Worm (Caenorhabditis elegans) whole organism, L4 larva: ENCODE results near the gene tmem-231.

Experiments
- F26F4.8 ChIP-seq: fragments of 200-800 bp; sonication (Bioruptor generic); conservative IDR thresholded peaks from 2 replicates; pipeline ENCODE4 v1.3.6; 2022; ENCODE audit warnings: missing genetic modification characterization, missing compliant biosample characterization
- F37D6.2 ChIP-seq: sonication (generic microtip); optimal IDR thresholded peaks from 2 replicates; lab custom pipeline; 2016; ENCODE audit warnings: mild to moderate bottlenecking, missing genetic modification characterization, missing compliant biosample characterization
- Y5F2A.4 ChIP-seq: fragments of 200-800 bp; sonication (Bioruptor generic); optimal IDR thresholded peaks from 2 replicates; lab custom pipeline; 2018; ENCODE audit warnings: mild to moderate bottlenecking, missing genetic modification characterization, missing compliant biosample characterization
- Y75B8A.6 ChIP-seq: fragments of 200-800 bp; sonication (Bioruptor generic); IDR thresholded peaks from 2 replicates; pipeline ENCODE4 v1.3.6; 2022; ENCODE audit warnings: missing genetic modification reagents, missing genetic modification characterization, missing compliant biosample characterization
- ZK337.2 ChIP-seq: fragments of 200-800 bp; sonication (Bioruptor generic); IDR thresholded peaks from 2 replicates; pipeline ENCODE4 v1.3.6; 2022; ENCODE audit warnings: missing genetic modification reagents, missing genetic modification characterization, missing compliant biosample characterization
- arid-1 ChIP-seq: fragments of 200-800 bp; sonication (Bioruptor generic); conservative IDR thresholded peaks from 2 replicates; pipeline ENCODE4 v1.3.6; 2022; ENCODE audit warnings: missing genetic modification reagents, missing genetic modification characterization, missing compliant biosample characterization
- attf-4 ChIP-seq: sonication (generic microtip); optimal IDR thresholded peaks from 3 replicates; lab custom pipeline; 2017; ENCODE audit warnings: missing biosample characterization, missing genetic modification characterization
- ceh-20 ChIP-seq: fragments of 200-800 bp; sonication (Bioruptor generic); IDR thresholded peaks from 2 replicates; pipeline ENCODE4 v1.3.6; 2022; ENCODE audit warnings: missing genetic modification reagents, missing genetic modification characterization, missing compliant biosample characterization
- ceh-28 ChIP-seq: fragments of 150-350 bp; optimal IDR thresholded peaks from 2 replicates; lab custom pipeline; 2014; ENCODE audit warnings: missing biosample characterization, missing genetic modification reagents, missing genetic modification characterization
- ceh-32 ChIP-seq: sonication (generic microtip); optimal IDR thresholded peaks from 2 replicates; lab custom pipeline; 2016; ENCODE audit warnings: mild to moderate bottlenecking, missing genetic modification characterization, missing compliant biosample characterization; ENCODE audit not compliant: poor library complexity
- ceh-62 ChIP-seq: sonication (generic microtip); optimal IDR thresholded peaks from 2 replicates; lab custom pipeline; 2017; ENCODE audit warnings: missing biosample characterization, missing genetic modification characterization
- ceh-82 ChIP-seq: sonication (generic microtip); optimal IDR thresholded peaks from 2 replicates; lab custom pipeline; 2017; ENCODE audit warnings: missing biosample characterization, missing genetic modification characterization
- ctbp-1 ChIP-seq: fragments of 200-800 bp; sonication (Bioruptor generic); IDR thresholded peaks from 2 replicates; pipeline ENCODE4 v1.3.6; 2022; ENCODE audit warnings: missing genetic modification reagents, missing genetic modification characterization, missing compliant biosample characterization
- dmd-6 ChIP-seq: fragments of 200-800 bp; sonication (Bioruptor generic); IDR thresholded peaks from 2 replicates; pipeline ENCODE4 v1.3.6; 2022; ENCODE audit warnings: missing genetic modification reagents, missing genetic modification characterization, missing compliant biosample characterization
- dmd-8 ChIP-seq: fragments of 200-800 bp; sonication (Bioruptor generic); IDR thresholded peaks from 2 replicates; pipeline ENCODE4 v1.3.6; 2022; ENCODE audit warnings: missing genetic modification characterization, missing compliant biosample characterization
- dmd-9 ChIP-seq: fragments of 200-800 bp; sonication (Bioruptor generic); IDR thresholded peaks from 2 replicates; pipeline ENCODE4 v1.3.6; 2022; ENCODE audit warnings: missing genetic modification reagents, missing genetic modification characterization, missing compliant biosample characterization
- dve-1 ChIP-seq: sonication (generic microtip); optimal IDR thresholded peaks from 2 replicates; lab custom pipeline; 2017; ENCODE audit warnings: antibody characterized with exemption, mild to moderate bottlenecking, missing genetic modification characterization, missing compliant biosample characterization; ENCODE audit not compliant: insufficient read depth
- egl-43 ChIP-seq: fragments of 200-800 bp; sonication (Bioruptor generic); IDR thresholded peaks from 2 replicates; pipeline ENCODE4 v1.3.6; 2022; ENCODE audit warnings: missing genetic modification reagents, missing genetic modification characterization, missing compliant biosample characterization
- gei-8 ChIP-seq: fragments of 200-800 bp; sonication (Bioruptor generic); optimal IDR thresholded peaks from 2 replicates; lab custom pipeline; 2018; ENCODE audit warnings: mild to moderate bottlenecking, missing genetic modification characterization, missing compliant biosample characterization
- hif-1 ChIP-seq, 2 experiments: sonication (generic microtip); optimal IDR thresholded peaks; 2 replicates each; lab custom pipeline; 2016 to 2017; ENCODE audit warnings: missing compliant biosample characterization in 2 of 2, missing genetic modification characterization in 2 of 2, missing genetic modification reagents in 2 of 2, missing genotype in 2 of 2, mild to moderate bottlenecking in 1 of 2
- hlh-11 ChIP-seq: fragments of 200-800 bp; sonication (Bioruptor generic); optimal IDR thresholded peaks from 2 replicates; lab custom pipeline; 2018; ENCODE audit warnings: mild to moderate bottlenecking, missing genetic modification characterization, missing compliant biosample characterization
- lin-13 ChIP-seq: fragments of 150-350 bp; optimal IDR thresholded peaks from 2 replicates; lab custom pipeline; 2014; ENCODE audit warnings: missing biosample characterization, missing genetic modification reagents, missing genetic modification characterization
- lin-15B ChIP-seq: fragments of 150-350 bp; sonication (generic microtip); optimal IDR thresholded peaks from 3 replicates; lab custom pipeline; 2014; ENCODE audit warnings: missing biosample characterization, missing genetic modification characterization
- lin-29 ChIP-seq: fragments of 200-800 bp; sonication (Bioruptor generic); IDR thresholded peaks from 2 replicates; pipeline ENCODE4 v1.3.6; 2022; ENCODE audit warnings: missing genetic modification reagents, missing genetic modification characterization, missing compliant biosample characterization
- lin-38 ChIP-seq: fragments of 200-800 bp; sonication (Bioruptor generic); IDR thresholded peaks from 2 replicates; pipeline ENCODE4 v1.3.6; 2022; ENCODE audit warnings: missing genetic modification reagents, missing genetic modification characterization, missing compliant biosample characterization
- lsy-2 ChIP-seq, 2 experiments: fragments of 150-350 bp in 1 of 2; sonication (generic microtip) in 1 of 2; optimal IDR thresholded peaks; 2 replicates each; lab custom pipeline; 2014 to 2017; ENCODE audit warnings: missing biosample characterization in 2 of 2, missing genetic modification characterization in 2 of 2
- mdt-29 ChIP-seq: fragments of 200-800 bp; sonication (Bioruptor generic); IDR thresholded peaks from 2 replicates; pipeline ENCODE4 v1.3.6; 2022; ENCODE audit warnings: missing genetic modification reagents, missing genetic modification characterization, missing compliant biosample characterization
- mes-2 ChIP-seq: sonication (generic microtip); optimal IDR thresholded peaks from 2 replicates; lab custom pipeline; 2016; ENCODE audit warnings: missing genotype, mild to moderate bottlenecking, missing genetic modification characterization, missing compliant biosample characterization; ENCODE audit not compliant: poor library complexity, severe bottlenecking
- mxl-2 ChIP-seq: fragments of 200-800 bp; sonication (Bioruptor generic); conservative IDR thresholded peaks from 2 replicates; pipeline ENCODE4 v1.3.6; 2022; ENCODE audit warnings: missing genetic modification reagents, missing genetic modification characterization, missing compliant biosample characterization
- mxl-3 ChIP-seq: fragments of 200-800 bp; sonication (Bioruptor generic); optimal IDR thresholded peaks from 2 replicates; lab custom pipeline; 2018; ENCODE audit warnings: mild to moderate bottlenecking, missing genetic modification characterization, missing compliant biosample characterization
- nhr-10 ChIP-seq: fragments of 150-350 bp; optimal IDR thresholded peaks from 2 replicates; lab custom pipeline; 2014; ENCODE audit warnings: missing biosample characterization, missing genetic modification characterization
- nhr-102 ChIP-seq: sonication (generic microtip); optimal IDR thresholded peaks from 2 replicates; lab custom pipeline; 2016; ENCODE audit warnings: mild to moderate bottlenecking, missing genetic modification characterization, moderate library complexity, missing compliant biosample characterization
- nhr-11 ChIP-seq: fragments of 150-350 bp; optimal IDR thresholded peaks from 2 replicates; lab custom pipeline; 2014; ENCODE audit warnings: missing biosample characterization, missing genetic modification characterization
- nhr-237 ChIP-seq: sonication (generic microtip); optimal IDR thresholded peaks from 2 replicates; lab custom pipeline; 2017; ENCODE audit warnings: missing biosample characterization, missing genetic modification characterization
- nhr-42 ChIP-seq: fragments of 200-800 bp; sonication (Bioruptor generic); IDR thresholded peaks from 2 replicates; pipeline ENCODE4 v1.3.6; 2022; ENCODE audit warnings: missing genetic modification characterization, missing compliant biosample characterization
- nhr-6 ChIP-seq: fragments of 150-350 bp; optimal IDR thresholded peaks from 2 replicates; lab custom pipeline; 2014; ENCODE audit warnings: missing biosample characterization, missing genetic modification characterization
- pha-4 ChIP-seq, 2 experiments: fragments of 150-350 bp in 1 of 2; fragments of 200-800 bp in 1 of 2; sonication (Bioruptor generic) in 1 of 2; IDR thresholded peaks in 1 of 2; optimal IDR thresholded peaks in 1 of 2; 2 replicates each; pipeline versions ENCODE4 v1.3.6 to Lab custom; 2014 to 2022; ENCODE audit warnings: missing genetic modification characterization in 2 of 2, missing genetic modification reagents in 2 of 2, missing biosample characterization in 1 of 2, missing compliant biosample characterization in 1 of 2
- php-3 ChIP-seq: fragments of 200-800 bp; sonication (Bioruptor generic); IDR thresholded peaks from 2 replicates; pipeline ENCODE4 v1.3.6; 2022; ENCODE audit warnings: missing genetic modification reagents, missing genetic modification characterization, missing compliant biosample characterization
- saeg-2 ChIP-seq: fragments of 200-800 bp; sonication (Bioruptor generic); IDR thresholded peaks from 2 replicates; pipeline ENCODE4 v1.3.6; 2022; ENCODE audit warnings: missing genetic modification reagents, missing genetic modification characterization, missing compliant biosample characterization
- snpc-1.2 ChIP-seq: fragments of 200-800 bp; sonication (Bioruptor generic); IDR thresholded peaks from 2 replicates; pipeline ENCODE4 v1.3.6; 2022; ENCODE audit warnings: missing genetic modification reagents, missing genetic modification characterization, missing compliant biosample characterization
- snpc-4 ChIP-seq: fragments of 150-350 bp; optimal IDR thresholded peaks from 2 replicates; lab custom pipeline; 2014; ENCODE audit warnings: missing biosample characterization, missing genetic modification characterization
- spr-3 ChIP-seq: fragments of 200-800 bp; sonication (Bioruptor generic); optimal IDR thresholded peaks from 2 replicates; lab custom pipeline; 2018; ENCODE audit warnings: mild to moderate bottlenecking, missing genetic modification characterization, missing compliant biosample characterization
- tra-1 ChIP-seq: fragments of 200-800 bp; sonication (Bioruptor generic); IDR thresholded peaks from 2 replicates; pipeline ENCODE4 v1.3.6; 2022; ENCODE audit warnings: missing genetic modification reagents, missing genetic modification characterization, missing compliant biosample characterization
- vab-7 ChIP-seq: fragments of 200-800 bp; sonication (Bioruptor generic); IDR thresholded peaks from 2 replicates; pipeline ENCODE4 v1.3.6; 2022; ENCODE audit warnings: missing genetic modification reagents, missing genetic modification characterization, missing compliant biosample characterization
- zag-1 ChIP-seq: fragments of 150-350 bp; optimal IDR thresholded peaks from 2 replicates; lab custom pipeline; 2014; ENCODE audit warnings: missing biosample characterization, missing genetic modification characterization
- zfp-3 ChIP-seq: fragments of 200-800 bp; sonication (Bioruptor generic); conservative IDR thresholded peaks from 2 replicates; pipeline ENCODE4 v1.3.6; 2022; ENCODE audit warnings: missing genetic modification reagents, missing genetic modification characterization, missing compliant biosample characterization
- ztf-7 ChIP-seq: fragments of 150-350 bp; optimal IDR thresholded peaks from 2 replicates; lab custom pipeline; 2014; ENCODE audit warnings: missing biosample characterization, missing genetic modification characterization

The tmem-231 gene

ce11 chrIV:8431567-8432458, 5.2 kb downstream of the tmem-231 start (continued):
- TF ChIP-seq vab-7 (peak; percentile 49), nhr-6 (tag; lab: Kevin White, UChicago) (peak; percentile 38), hlh-11 (tag; lab: Kevin White, UChicago) (peak; percentile 79), lin-29 (GFP tag; lab: Robert Waterston, UW) (no peak), dve-1 (tag; lab: Kevin White, UChicago) (peak; percentile 61), mdt-29 (peak; percentile 9), egl-43 (GFP tag; lab: Robert Waterston, UW) (peak; percentile 73), lin-15B (tag; lab: Kevin White, UChicago) (peak; percentile 2), hif-1 (tag; optimal IDR thresholded peaks at IDR 0.05; lab: Kevin White, UChicago) (peak in 1 of 2 experiments; percentile 29), ceh-28 (tag; lab: Kevin White, UChicago) (peak; percentile 81), ceh-20 (peak; percentile 60), snpc-1.2 (GFP tag; lab: Robert Waterston, UW) (peak; percentile 24; the same call in 1 of the 2 replicates), zag-1 (tag; lab: Kevin White, UChicago) (no peak), ztf-7 (no peak), saeg-2 (GFP tag; lab: Robert Waterston, UW) (peak; percentile 78; the same call in 1 of the 2 replicates), nhr-11 (tag; lab: Kevin White, UChicago) (peak; percentile 51), mxl-3 (peak; percentile 93), lsy-2 (tag; optimal IDR thresholded peaks at IDR 0.05; lab: Kevin White, UChicago) (peak; percentile 62 to 89), Y5F2A.4 (no peak), dmd-9 (GFP tag; lab: Robert Waterston, UW) (no peak; the same call in 1 of the 2 replicates), lin-38 (GFP tag; lab: Robert Waterston, UW) (peak; percentile 53), F37D6.2 (tag; lab: Kevin White, UChicago) (peak; percentile 20), ceh-82 (tag; lab: Kevin White, UChicago) (no peak), nhr-237 (tag; lab: Kevin White, UChicago) (no peak), F26F4.8 (GFP tag; lab: Robert Waterston, UW) (no peak), ceh-62 (tag; lab: Kevin White, UChicago) (peak; percentile 33), tra-1 (GFP tag; lab: Robert Waterston, UW) (peak; percentile 34; the same call in 1 of the 2 replicates), attf-4 (tag; lab: Kevin White, UChicago) (no peak), nhr-102 (tag; lab: Kevin White, UChicago) (peak; percentile 24), spr-3 (peak; percentile 42), snpc-4 (tag; lab: Kevin White, UChicago) (peak; percentile 45), zfp-3 (peak; percentile 71; the same call in 1 of the 2 replicates), Y75B8A.6 (0 out of 2 replicates have a peak, but pooled peaks have one; percentile 17), nhr-10 (tag; lab: Kevin White, UChicago) (no peak), ZK337.2 (GFP tag; lab: Robert Waterston, UW) (no peak), dmd-8 (GFP tag; lab: Robert Waterston, UW) (peak; percentile 73), arid-1 (GFP tag; lab: Robert Waterston, UW) (peak; percentile 82), php-3 (GFP tag; lab: Robert Waterston, UW) (peak; percentile 65), gei-8 (GFP tag; lab: Kevin White, UChicago) (no peak), ctbp-1 (GFP tag; lab: Robert Waterston, UW) (peak; percentile 41; the same call in 1 of the 2 replicates), mes-2 (tag; lab: Kevin White, UChicago) (peak; percentile 83), lin-13 (peak; percentile 55), nhr-42 (GFP tag; lab: Robert Waterston, UW) (peak; percentile 92), mxl-2 (GFP tag; lab: Robert Waterston, UW) (no peak), pha-4 (GFP tag; IDR thresholded peaks at IDR 0.05; lab: Robert Waterston, UW) (peak; percentile 60), pha-4 (tag; optimal IDR thresholded peaks at IDR 0.05; lab: Kevin White, UChicago) (peak; percentile 10), dmd-6 (GFP tag; lab: Robert Waterston, UW) (peak; percentile 68), ceh-32 (tag; lab: Kevin White, UChicago) (no peak)
